Worm (Caenorhabditis elegans) whole organism, early embryonic: ENCODE data around the gene W06F12.3.

ENCODE experiments used
- ama-1 ChIP-seq: fragments of 150-350 bp; optimal IDR thresholded peaks from 2 replicates; lab custom pipeline; 2014
- ceh-36 ChIP-seq: sonication (generic microtip); optimal IDR thresholded peaks from 2 replicates; lab custom pipeline; 2016; ENCODE audit warnings: missing genetic modification characterization, inconsistent platforms, missing compliant biosample characterization
- ets-7 ChIP-seq: sonication (generic microtip); optimal IDR thresholded peaks from 2 replicates; lab custom pipeline; 2016; ENCODE audit warnings: missing genotype, missing genetic modification characterization, missing compliant biosample characterization
- flt-1 ChIP-seq: fragments of 200-800 bp; sonication (Bioruptor generic); IDR thresholded peaks from 2 replicates; pipeline ENCODE4 v1.3.6; 2022; ENCODE audit warnings: missing genetic modification characterization, missing compliant biosample characterization
- hmg-4 ChIP-seq: fragments of 200-800 bp; sonication (Bioruptor generic); optimal IDR thresholded peaks from 2 replicates; lab custom pipeline; 2018; ENCODE audit warnings: mild to moderate bottlenecking, missing genetic modification characterization, missing compliant biosample characterization
- hnd-1 ChIP-seq: sonication (generic microtip); optimal IDR thresholded peaks from 2 replicates; lab custom pipeline; 2016; ENCODE audit warnings: missing genetic modification characterization, missing compliant biosample characterization
- pes-1 ChIP-seq: fragments of 200-800 bp; sonication (Bioruptor generic); IDR thresholded peaks from 2 replicates; pipeline ENCODE4 v1.3.6; 2022; ENCODE audit warnings: missing genetic modification reagents, missing genetic modification characterization, missing compliant biosample characterization
- scrt-1 ChIP-seq: fragments of 200-800 bp; sonication (Bioruptor generic); IDR thresholded peaks from 2 replicates; pipeline ENCODE4 v1.3.6; 2022; ENCODE audit warnings: missing genetic modification characterization, missing compliant biosample characterization
- sea-1 ChIP-seq: fragments of 200-800 bp; sonication (Bioruptor generic); conservative IDR thresholded peaks from 2 replicates; pipeline ENCODE4 v1.3.6; 2022; ENCODE audit warnings: missing genetic modification characterization, missing compliant biosample characterization
- tbx-37 ChIP-seq: fragments of 200-800 bp; sonication (Bioruptor generic); conservative IDR thresholded peaks from 2 replicates; pipeline ENCODE4 v1.3.6; 2022; ENCODE audit warnings: missing genetic modification reagents, missing genetic modification characterization, missing compliant biosample characterization
- tra-4 ChIP-seq: sonication (generic microtip); optimal IDR thresholded peaks from 2 replicates; lab custom pipeline; 2017; ENCODE audit warnings: missing genetic modification characterization, missing compliant biosample characterization

DNA sequence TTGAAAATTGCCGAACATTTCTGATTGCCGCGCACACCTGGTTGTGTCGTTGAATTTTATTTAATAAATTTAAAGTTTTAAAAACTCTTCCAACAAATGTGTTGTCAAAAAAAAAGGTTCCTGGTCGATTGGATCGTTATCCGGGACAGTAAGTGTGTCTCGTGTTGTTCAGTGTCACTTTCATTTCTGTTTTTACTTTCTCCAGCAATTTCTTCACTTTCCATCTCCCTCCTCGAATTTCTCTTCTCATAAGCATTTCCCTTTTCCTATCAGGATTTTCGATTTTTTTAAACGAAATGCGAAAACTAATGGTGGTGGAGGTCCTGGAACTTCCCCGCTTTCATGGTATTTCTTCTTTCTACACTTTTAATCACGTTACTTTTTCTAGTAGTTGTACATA, 39.2 kb upstream of the W06F12.3 start:
- TF ChIP-seq ceh-36 (no peak), tbx-37 (GFP tag; lab: Robert Waterston, UW) (no peak), hnd-1 (tag; lab: Kevin White, UChicago) (no peak), tra-4 (no peak), ama-1 (lab: Kevin White, UChicago) (no peak), hmg-4 (GFP tag; lab: Kevin White, UChicago) (no peak), flt-1 (GFP tag; lab: Robert Waterston, UW) (no peak), scrt-1 (GFP tag; lab: Robert Waterston, UW) (no peak), ets-7 (no peak), pes-1 (GFP tag; lab: Robert Waterston, UW) (no peak), sea-1 (GFP tag; lab: Robert Waterston, UW) (no peak)
